Worm (Caenorhabditis elegans) whole organism, L4 larva: Measurements from ENCODE around the gene F35G12.7.
A peak's percentile ranks its signal among the peaks of the same experiment; 100 is the strongest.

Source experiments
- F26F4.8 ChIP-seq: fragments of 200-800 bp; sonication (Bioruptor generic); conservative IDR thresholded peaks from 2 replicates; pipeline ENCODE4 v1.3.6; 2022; ENCODE audit warnings: missing genetic modification characterization, missing compliant biosample characterization
- F37D6.2 ChIP-seq: sonication (generic microtip); optimal IDR thresholded peaks from 2 replicates; lab custom pipeline; 2016; ENCODE audit warnings: mild to moderate bottlenecking, missing genetic modification characterization, missing compliant biosample characterization
- R02D3.7 ChIP-seq: fragments of 150-350 bp; sonication (generic microtip); optimal IDR thresholded peaks from 3 replicates; lab custom pipeline; 2014; ENCODE audit warnings: missing biosample characterization, missing genetic modification characterization
- T26A8.4 ChIP-seq: fragments of 200-800 bp; sonication (Bioruptor generic); IDR thresholded peaks from 2 replicates; pipeline ENCODE4 v1.3.6; 2022; ENCODE audit warnings: missing genetic modification characterization, missing compliant biosample characterization
- Y105C5A.15 ChIP-seq: fragments of 200-800 bp; sonication (Bioruptor generic); IDR thresholded peaks from 2 replicates; pipeline ENCODE4 v1.3.6; 2022; ENCODE audit warnings: missing genetic modification characterization, missing compliant biosample characterization
- Y75B8A.6 ChIP-seq: fragments of 200-800 bp; sonication (Bioruptor generic); IDR thresholded peaks from 2 replicates; pipeline ENCODE4 v1.3.6; 2022; ENCODE audit warnings: missing genetic modification reagents, missing genetic modification characterization, missing compliant biosample characterization
- ZK337.2 ChIP-seq: fragments of 200-800 bp; sonication (Bioruptor generic); IDR thresholded peaks from 2 replicates; pipeline ENCODE4 v1.3.6; 2022; ENCODE audit warnings: missing genetic modification reagents, missing genetic modification characterization, missing compliant biosample characterization
- ZK546.5 ChIP-seq, 2 experiments: sonication (generic microtip); optimal IDR thresholded peaks; 2 replicates each; lab custom pipeline; 2017; ENCODE audit warnings: missing biosample characterization in 2 of 2, missing genetic modification characterization in 2 of 2
- aha-1 ChIP-seq: fragments of 150-350 bp; peaks from one replicate; lab custom pipeline; 2014; ENCODE audit warnings: missing biosample characterization, missing genetic modification characterization
- aly-2 ChIP-seq: sonication (generic microtip); optimal IDR thresholded peaks from 2 replicates; lab custom pipeline; 2018; ENCODE audit warnings: missing biosample characterization, missing genetic modification characterization
- ama-1 ChIP-seq: fragments of 150-350 bp; optimal IDR thresholded peaks from 2 replicates; lab custom pipeline; 2014; ENCODE audit warnings: inconsistent platforms, mixed read lengths
- attf-4 ChIP-seq: sonication (generic microtip); optimal IDR thresholded peaks from 3 replicates; lab custom pipeline; 2017; ENCODE audit warnings: missing biosample characterization, missing genetic modification characterization
- ceh-20 ChIP-seq: fragments of 200-800 bp; sonication (Bioruptor generic); IDR thresholded peaks from 2 replicates; pipeline ENCODE4 v1.3.6; 2022; ENCODE audit warnings: missing genetic modification reagents, missing genetic modification characterization, missing compliant biosample characterization
- ceh-32 ChIP-seq: sonication (generic microtip); optimal IDR thresholded peaks from 2 replicates; lab custom pipeline; 2016; ENCODE audit warnings: mild to moderate bottlenecking, missing genetic modification characterization, missing compliant biosample characterization; ENCODE audit not compliant: poor library complexity
- ceh-44 ChIP-seq: fragments of 200-800 bp; sonication (Bioruptor generic); IDR thresholded peaks from 2 replicates; pipeline ENCODE4 v1.3.6; 2022; ENCODE audit warnings: missing genetic modification reagents, missing genetic modification characterization, missing compliant biosample characterization
- ceh-82 ChIP-seq: sonication (generic microtip); optimal IDR thresholded peaks from 2 replicates; lab custom pipeline; 2017; ENCODE audit warnings: missing biosample characterization, missing genetic modification characterization
- cey-2 ChIP-seq: sonication (generic microtip); optimal IDR thresholded peaks from 3 replicates; lab custom pipeline; 2017; ENCODE audit warnings: missing genetic modification characterization, mild to moderate bottlenecking, missing compliant biosample characterization, antibody characterized with exemption, borderline replicate concordance; ENCODE audit not compliant: insufficient read depth
- daf-16 ChIP-seq, 3 experiments: sonication (generic microtip); optimal IDR thresholded peaks; 2 replicates each; lab custom pipeline; 2016 to 2017; ENCODE audit warnings: missing genetic modification characterization in 3 of 3, missing genetic modification reagents in 3 of 3, mild to moderate bottlenecking in 2 of 3, missing compliant biosample characterization in 2 of 3, missing biosample characterization in 1 of 3, moderate library complexity in 1 of 3
- daf-19 ChIP-seq: fragments of 200-800 bp; sonication (Bioruptor generic); conservative IDR thresholded peaks from 2 replicates; pipeline ENCODE4 v1.3.6; 2022; ENCODE audit warnings: missing genetic modification characterization, missing compliant biosample characterization
- dmd-8 ChIP-seq: fragments of 200-800 bp; sonication (Bioruptor generic); IDR thresholded peaks from 2 replicates; pipeline ENCODE4 v1.3.6; 2022; ENCODE audit warnings: missing genetic modification characterization, missing compliant biosample characterization
- dpl-1 ChIP-seq: fragments of 150-350 bp; optimal IDR thresholded peaks from 2 replicates; lab custom pipeline; 2014; ENCODE audit warnings: missing biosample characterization, missing genetic modification reagents, missing genetic modification characterization
- duxl-1 ChIP-seq: sonication (generic microtip); optimal IDR thresholded peaks from 2 replicates; lab custom pipeline; 2016; ENCODE audit warnings: mild to moderate bottlenecking, missing genetic modification characterization, moderate library complexity, missing compliant biosample characterization; ENCODE audit not compliant: poor library complexity
- dve-1 ChIP-seq: sonication (generic microtip); optimal IDR thresholded peaks from 2 replicates; lab custom pipeline; 2017; ENCODE audit warnings: antibody characterized with exemption, mild to moderate bottlenecking, missing genetic modification characterization, missing compliant biosample characterization; ENCODE audit not compliant: insufficient read depth
- gei-8 ChIP-seq: fragments of 200-800 bp; sonication (Bioruptor generic); optimal IDR thresholded peaks from 2 replicates; lab custom pipeline; 2018; ENCODE audit warnings: mild to moderate bottlenecking, missing genetic modification characterization, missing compliant biosample characterization
- hif-1 ChIP-seq, 2 experiments: sonication (generic microtip); optimal IDR thresholded peaks; 2 replicates each; lab custom pipeline; 2016 to 2017; ENCODE audit warnings: missing compliant biosample characterization in 2 of 2, missing genetic modification characterization in 2 of 2, missing genetic modification reagents in 2 of 2, missing genotype in 2 of 2, mild to moderate bottlenecking in 1 of 2
- hmg-1.1 ChIP-seq: fragments of 200-800 bp; sonication (Bioruptor generic); IDR thresholded peaks from 2 replicates; pipeline ENCODE4 v1.3.6; 2022; ENCODE audit warnings: missing genetic modification reagents, missing genetic modification characterization, missing compliant biosample characterization
- lin-29 ChIP-seq: fragments of 200-800 bp; sonication (Bioruptor generic); IDR thresholded peaks from 2 replicates; pipeline ENCODE4 v1.3.6; 2022; ENCODE audit warnings: missing genetic modification reagents, missing genetic modification characterization, missing compliant biosample characterization
- madf-5 ChIP-seq, 2 experiments: fragments of 200-800 bp; sonication (Bioruptor generic); IDR thresholded peaks; 2 replicates each; pipeline ENCODE4 v1.3.6; 2022; ENCODE audit warnings: missing compliant biosample characterization in 2 of 2, missing genetic modification characterization in 2 of 2
- madf-9 ChIP-seq: fragments of 200-800 bp; sonication (Bioruptor generic); conservative IDR thresholded peaks from 2 replicates; pipeline ENCODE4 v1.3.6; 2022; ENCODE audit warnings: missing genetic modification reagents, missing genetic modification characterization, missing compliant biosample characterization
- mep-1 ChIP-seq: fragments of 150-350 bp; sonication (generic microtip); optimal IDR thresholded peaks from 3 replicates; lab custom pipeline; 2014; ENCODE audit warnings: missing biosample characterization, missing genetic modification characterization
- mxl-3 ChIP-seq: fragments of 200-800 bp; sonication (Bioruptor generic); optimal IDR thresholded peaks from 2 replicates; lab custom pipeline; 2018; ENCODE audit warnings: mild to moderate bottlenecking, missing genetic modification characterization, missing compliant biosample characterization
- nhr-11 ChIP-seq: fragments of 150-350 bp; optimal IDR thresholded peaks from 2 replicates; lab custom pipeline; 2014; ENCODE audit warnings: missing biosample characterization, missing genetic modification characterization
- nhr-111 ChIP-seq: fragments of 200-800 bp; sonication (Bioruptor generic); optimal IDR thresholded peaks from 2 replicates; lab custom pipeline; 2018; ENCODE audit warnings: mild to moderate bottlenecking, missing genetic modification characterization, missing compliant biosample characterization
- nhr-25 ChIP-seq: sonication (generic microtip); optimal IDR thresholded peaks from 2 replicates; lab custom pipeline; 2017; ENCODE audit warnings: missing genetic modification characterization, mild to moderate bottlenecking, missing compliant biosample characterization, antibody characterized with exemption, moderate library complexity, borderline replicate concordance; ENCODE audit not compliant: insufficient read depth
- nhr-41 ChIP-seq: fragments of 200-800 bp; sonication (Bioruptor generic); IDR thresholded peaks from 2 replicates; pipeline ENCODE4 v1.3.6; 2022; ENCODE audit warnings: missing genetic modification reagents, missing genetic modification characterization, missing compliant biosample characterization
- nhr-48 ChIP-seq: sonication (generic microtip); optimal IDR thresholded peaks from 2 replicates; lab custom pipeline; 2016; ENCODE audit warnings: mild to moderate bottlenecking, missing genetic modification characterization, missing compliant biosample characterization
- nhr-6 ChIP-seq: fragments of 150-350 bp; optimal IDR thresholded peaks from 2 replicates; lab custom pipeline; 2014; ENCODE audit warnings: missing biosample characterization, missing genetic modification characterization
- nhr-77 ChIP-seq: fragments of 150-350 bp; optimal IDR thresholded peaks from 2 replicates; lab custom pipeline; 2014; ENCODE audit warnings: missing biosample characterization, missing genetic modification characterization
- pha-4 ChIP-seq, 2 experiments: fragments of 150-350 bp in 1 of 2; fragments of 200-800 bp in 1 of 2; sonication (Bioruptor generic) in 1 of 2; IDR thresholded peaks in 1 of 2; optimal IDR thresholded peaks in 1 of 2; 2 replicates each; pipeline versions ENCODE4 v1.3.6 to Lab custom; 2014 to 2022; ENCODE audit warnings: missing genetic modification characterization in 2 of 2, missing genetic modification reagents in 2 of 2, missing biosample characterization in 1 of 2, missing compliant biosample characterization in 1 of 2
- php-3 ChIP-seq: fragments of 200-800 bp; sonication (Bioruptor generic); IDR thresholded peaks from 2 replicates; pipeline ENCODE4 v1.3.6; 2022; ENCODE audit warnings: missing genetic modification reagents, missing genetic modification characterization, missing compliant biosample characterization
- rbr-2 ChIP-seq: sonication (generic microtip); optimal IDR thresholded peaks from 2 replicates; lab custom pipeline; 2016; ENCODE audit warnings: missing genotype, missing genetic modification characterization, missing compliant biosample characterization
- set-16 ChIP-seq: fragments of 200-800 bp; sonication (Bioruptor generic); IDR thresholded peaks from 2 replicates; pipeline ENCODE4 v1.3.6; 2022; ENCODE audit warnings: missing genetic modification reagents, missing genetic modification characterization, missing compliant biosample characterization
- skn-1 ChIP-seq: fragments of 150-350 bp; optimal IDR thresholded peaks from 2 replicates; lab custom pipeline; 2014; ENCODE audit warnings: missing biosample characterization, missing genetic modification characterization
- spr-1 ChIP-seq: sonication (generic microtip); optimal IDR thresholded peaks from 2 replicates; lab custom pipeline; 2016; ENCODE audit warnings: mild to moderate bottlenecking, missing genetic modification characterization, missing compliant biosample characterization
- spr-3 ChIP-seq: fragments of 200-800 bp; sonication (Bioruptor generic); optimal IDR thresholded peaks from 2 replicates; lab custom pipeline; 2018; ENCODE audit warnings: mild to moderate bottlenecking, missing genetic modification characterization, missing compliant biosample characterization
- tag-97 ChIP-seq: fragments of 200-800 bp; sonication (Bioruptor generic); IDR thresholded peaks from 2 replicates; pipeline ENCODE4 v1.3.6; 2022; ENCODE audit warnings: missing genetic modification characterization, missing compliant biosample characterization
- unc-130 ChIP-seq: sonication (generic microtip); optimal IDR thresholded peaks from 2 replicates; lab custom pipeline; 2016; ENCODE audit warnings: missing genetic modification reagents, missing genetic modification characterization, missing compliant biosample characterization
- unc-39 ChIP-seq: sonication (generic microtip); optimal IDR thresholded peaks from 2 replicates; lab custom pipeline; 2017; ENCODE audit warnings: missing biosample characterization, missing genetic modification characterization
- zfp-2 ChIP-seq: sonication (generic microtip); optimal IDR thresholded peaks from 2 replicates; lab custom pipeline; 2016; ENCODE audit warnings: mild to moderate bottlenecking, missing genetic modification characterization, missing compliant biosample characterization
- zip-2 ChIP-seq: fragments of 150-350 bp; optimal IDR thresholded peaks from 2 replicates; lab custom pipeline; 2014; ENCODE audit warnings: missing biosample characterization, missing genetic modification characterization

Gene F35G12.7

DNA sequence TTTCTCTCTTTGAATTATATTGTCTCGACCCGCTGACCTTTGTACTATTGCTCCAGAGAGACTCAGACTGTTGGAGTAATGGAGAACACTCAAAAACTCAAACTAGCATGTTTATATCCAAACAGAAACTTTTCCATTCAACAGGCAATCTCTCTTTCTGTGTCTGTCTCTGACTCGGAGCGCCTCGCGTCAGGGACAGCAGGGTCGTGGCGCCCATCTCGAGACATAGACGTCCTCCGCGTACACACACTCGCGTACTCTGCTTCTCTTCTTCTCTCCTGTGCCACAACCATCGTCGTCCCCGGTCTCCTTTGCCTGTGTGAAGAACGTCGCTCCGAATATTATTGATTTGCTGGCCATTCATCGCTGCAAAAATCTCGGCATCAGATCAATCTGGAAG is 35.2 kb downstream of the F35G12.7 start:
- peak; percentile 24; the same call in 1 of the 2 replicates for TF ChIP-seq T26A8.4 (GFP tag; lab: Robert Waterston, UW)
- TF ChIP-seq nhr-77 (tag; lab: Kevin White, UChicago) = peak; percentile 83
- TF ChIP-seq ceh-32 (tag; lab: Kevin White, UChicago) = no peak
- no peak for TF ChIP-seq aly-2 (tag; lab: Kevin White, UChicago)
- no peak for TF ChIP-seq attf-4 (tag; lab: Kevin White, UChicago)
- peak; percentile 83 for TF ChIP-seq nhr-11
- no peak for TF ChIP-seq unc-130 (GFP tag; lab: Kevin White, UChicago)
- TF ChIP-seq nhr-48 (tag; lab: Kevin White, UChicago) = peak; percentile 62
- no peak for TF ChIP-seq daf-19 (GFP tag; lab: Robert Waterston, UW)
- peak; percentile 92 for TF ChIP-seq mxl-3 (GFP tag; lab: Kevin White, UChicago)
- TF ChIP-seq F37D6.2 (tag; lab: Kevin White, UChicago) = peak; percentile 39
- TF ChIP-seq daf-16 (GFP tag; optimal IDR thresholded peaks at IDR 0.05; lab: Kevin White, UChicago) = peak in 1 of 2 experiments; percentile 61
- peak; percentile 82 for TF ChIP-seq daf-16 (tag; optimal IDR thresholded peaks at IDR 0.05; lab: Kevin White, UChicago)
- TF ChIP-seq tag-97 (GFP tag; lab: Robert Waterston, UW) = no peak
- no peak for TF ChIP-seq gei-8 (GFP tag; lab: Kevin White, UChicago)
- no peak for TF ChIP-seq F26F4.8 (GFP tag; lab: Robert Waterston, UW)
- no peak; the same call in 1 of the 2 replicates for TF ChIP-seq madf-9 (GFP tag; lab: Robert Waterston, UW)
- TF ChIP-seq pha-4 (GFP tag; IDR thresholded peaks at IDR 0.05; lab: Robert Waterston, UW) = peak; percentile 58
- TF ChIP-seq pha-4 (tag; optimal IDR thresholded peaks at IDR 0.05; lab: Kevin White, UChicago) = no peak
- TF ChIP-seq php-3 (GFP tag; lab: Robert Waterston, UW) = no peak; the same call in 1 of the 2 replicates
- TF ChIP-seq zip-2 (tag; lab: Kevin White, UChicago) = no peak
- no peak for TF ChIP-seq nhr-111
- TF ChIP-seq nhr-6 = peak; percentile 42
- no peak for TF ChIP-seq Y75B8A.6
- TF ChIP-seq hmg-1.1 (GFP tag; lab: Robert Waterston, UW) = peak; percentile 78
- TF ChIP-seq lin-29 = no peak
- TF ChIP-seq ceh-44 (GFP tag; lab: Robert Waterston, UW) = 0 out of 2 replicates have a peak, but pooled peaks have one; percentile 17
- peak; percentile 22 for TF ChIP-seq spr-1 (tag; lab: Kevin White, UChicago)
- TF ChIP-seq R02D3.7 (tag; lab: Kevin White, UChicago) = no peak
- no peak for TF ChIP-seq skn-1
- TF ChIP-seq aha-1 (tag; lab: Kevin White, UChicago) = peak; percentile 97
- no peak for TF ChIP-seq dmd-8 (GFP tag; lab: Robert Waterston, UW)
- TF ChIP-seq hif-1 (tag; optimal IDR thresholded peaks at IDR 0.05; lab: Kevin White, UChicago) = peak in 1 of 2 experiments; percentile 66
- no peak for TF ChIP-seq duxl-1 (tag; lab: Kevin White, UChicago)
- no peak for TF ChIP-seq ZK337.2
- no peak for TF ChIP-seq Y105C5A.15
- TF ChIP-seq nhr-25 (tag; lab: Kevin White, UChicago) = peak; percentile 64
- TF ChIP-seq dpl-1 = peak; percentile 46
- peak; percentile 86 for TF ChIP-seq dve-1 (tag; lab: Kevin White, UChicago)
- TF ChIP-seq ceh-20 (GFP tag; lab: Robert Waterston, UW) = no peak
- no peak for TF ChIP-seq cey-2 (tag; lab: Kevin White, UChicago)
- TF ChIP-seq set-16 (GFP tag; lab: Robert Waterston, UW) = peak; percentile 74
- TF ChIP-seq ama-1 = no peak
- TF ChIP-seq unc-39 (tag; lab: Kevin White, UChicago) = no peak
- TF ChIP-seq zfp-2 (tag; lab: Kevin White, UChicago) = no peak
- peak; percentile 89 for TF ChIP-seq mep-1 (tag; lab: Kevin White, UChicago)
- TF ChIP-seq madf-5 (GFP tag; IDR thresholded peaks at IDR 0.05; lab: Robert Waterston, UW) = no peak
- TF ChIP-seq ceh-82 (tag; lab: Kevin White, UChicago) = no peak
- no peak for TF ChIP-seq ZK546.5 (tag; optimal IDR thresholded peaks at IDR 0.05; lab: Kevin White, UChicago)
- no peak for TF ChIP-seq spr-3 (GFP tag; lab: Kevin White, UChicago)
- TF ChIP-seq nhr-41 (GFP tag; lab: Robert Waterston, UW) = peak; percentile 87; the same call in 1 of the 2 replicates
- TF ChIP-seq rbr-2 (tag; lab: Kevin White, UChicago) = peak; percentile 72
